Fruit fly (Drosophila melanogaster): Measurements from ENCODE around the gene t-cup.

- TF ChIP-seq Crg-1 (GFP tag; optimal IDR thresholded peaks at IDR 0.05) (peak; percentile 57), CG7045 (GFP tag; optimal IDR thresholded peaks at IDR 0.05) (peak; percentile 81), cnc (optimal IDR thresholded peaks at IDR 0.05) (no peak), CG11617 (GFP tag; optimal IDR thresholded peaks at IDR 0.05) (peak; percentile 84), Clk (GFP tag; optimal IDR thresholded peaks at IDR 0.05) (peak; percentile 54), CG12768 (GFP tag; optimal IDR thresholded peaks at IDR 0.05) (peak; percentile 90), cic (GFP tag; optimal IDR thresholded peaks at IDR 0.05) (peak; percentile 95), toe (GFP tag; optimal IDR thresholded peaks at IDR 0.05) (no peak), kay (GFP tag; ENCODE audit: borderline replicate concordance) (peak; percentile 86), bab1 (GFP tag; optimal IDR thresholded peaks at IDR 0.05) (no peak), tj (GFP tag; optimal IDR thresholded peaks at IDR 0.05) (peak; percentile 81), CG5204 (GFP tag; optimal IDR thresholded peaks at IDR 0.05) (peak; percentile 70), CG14711 (tag; optimal IDR thresholded peaks at IDR 0.05) (peak; percentile 0)
Measured at dm6 chr2L:12497283-12498265, at the start of gene t-cup.

Data from whole organism, adult.